Worm (Caenorhabditis elegans): Measurements from ENCODE around the gene R07B7.8.

R07B7.8 gene

DNA sequence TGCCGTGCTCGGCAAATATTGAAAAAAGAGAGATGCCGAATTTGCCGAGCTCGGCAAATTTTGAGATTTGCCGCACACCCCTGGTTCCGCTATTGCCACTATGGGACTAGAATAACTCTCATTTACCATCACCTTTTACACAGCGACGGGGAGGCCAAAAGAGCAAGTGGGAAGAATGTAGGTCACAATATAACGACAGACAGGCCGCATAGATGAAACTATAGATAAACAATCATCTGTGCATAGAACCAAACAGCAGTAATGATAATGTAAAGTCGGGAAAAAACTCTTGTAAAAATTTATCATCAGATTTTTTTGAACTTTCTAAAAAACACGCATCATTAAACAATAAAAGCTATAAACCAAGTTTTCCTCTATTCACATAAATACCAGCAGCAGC lies 15.7 kb downstream of the R07B7.8 start, which contains the start of gene kmo-2:
Gene kmo-2, minus strand, starts transcription at position 101 of the 400 bp plus-strand sequence.
- TF ChIP-seq nhr-23 (tag; optimal IDR thresholded peaks at IDR 0.05) (no peak), aly-2 (tag; optimal IDR thresholded peaks at IDR 0.05) (no peak), egl-27 (tag; optimal IDR thresholded peaks at IDR 0.05) (no peak), ceh-82 (tag; optimal IDR thresholded peaks at IDR 0.05) (no peak), fkh-2 (tag; optimal IDR thresholded peaks at IDR 0.05) (no peak), fos-1 (tag; optimal IDR thresholded peaks at IDR 0.05) (no peak), nhr-12 (tag; optimal IDR thresholded peaks at IDR 0.05) (no peak), ama-1 (optimal IDR thresholded peaks at IDR 0.05) (no peak), nfya-1 (tag; optimal IDR thresholded peaks at IDR 0.05; ENCODE audit: insufficient read depth) (no peak), jun-1 (tag; optimal IDR thresholded peaks at IDR 0.05) (no peak), ztf-11 (tag; optimal IDR thresholded peaks at IDR 0.05) (no peak), pha-4 (tag; optimal IDR thresholded peaks at IDR 0.05) (no peak), daf-12 (tag; optimal IDR thresholded peaks at IDR 0.05) (no peak), mdl-1 (tag; optimal IDR thresholded peaks at IDR 0.05) (no peak), nhr-11 (tag; optimal IDR thresholded peaks at IDR 0.05) (no peak)

- TF ChIP-seq egl-5 (tag; optimal IDR thresholded peaks at IDR 0.05): no peak
- TF ChIP-seq lsy-12 (tag; optimal IDR thresholded peaks at IDR 0.05): no peak
- peak; percentile 5 for TF ChIP-seq lin-15B (tag; optimal IDR thresholded peaks at IDR 0.05)
- peak; percentile 5 for TF ChIP-seq nfya-1 (tag; optimal IDR thresholded peaks at IDR 0.05; ENCODE audit: insufficient read depth)
Observed at ce11 chrV:12065859-12066258, 18.3 kb downstream of the R07B7.8 start.

ce11 chrV:12065369-12065768 lies 18.7 kb downstream of the R07B7.8 start, which contains the start of gene pqn-53:
Gene pqn-53, minus strand, starts transcription at chrV:12065391.
- TF ChIP-seq fkh-2 (tag; optimal IDR thresholded peaks at IDR 0.05) (no peak), ceh-28 (tag; optimal IDR thresholded peaks at IDR 0.05) (peak; percentile 63), nhr-237 (tag; optimal IDR thresholded peaks at IDR 0.05) (no peak), snpc-4 (tag; optimal IDR thresholded peaks at IDR 0.05) (peak; percentile 37), ceh-16 (tag; optimal IDR thresholded peaks at IDR 0.05) (no peak), egl-5 (tag; optimal IDR thresholded peaks at IDR 0.05) (no peak), pqm-1 (tag; optimal IDR thresholded peaks at IDR 0.05) (no peak), aly-2 (tag; optimal IDR thresholded peaks at IDR 0.05) (no peak), elt-2 (tag; optimal IDR thresholded peaks at IDR 0.05) (peak; percentile 7), sea-2 (GFP tag; optimal IDR thresholded peaks at IDR 0.05) (no peak), fos-1 (tag; optimal IDR thresholded peaks at IDR 0.05) (no peak), pha-4 (tag; optimal IDR thresholded peaks at IDR 0.05) (peak; percentile 22), lin-15B (tag; optimal IDR thresholded peaks at IDR 0.05) (no peak), ama-1 (optimal IDR thresholded peaks at IDR 0.05) (peak; percentile 28), mdl-1 (tag; optimal IDR thresholded peaks at IDR 0.05) (no peak), nhr-25 (tag; optimal IDR thresholded peaks at IDR 0.05) (peak; percentile 29), lsy-12 (tag; optimal IDR thresholded peaks at IDR 0.05) (no peak), elt-3 (tag; optimal IDR thresholded peaks at IDR 0.05) (no peak), nhr-76 (tag; optimal IDR thresholded peaks at IDR 0.05) (no peak), nhr-67 (tag; optimal IDR thresholded peaks at IDR 0.05) (no peak), nfya-1 (tag; optimal IDR thresholded peaks at IDR 0.05; ENCODE audit: insufficient read depth) (peak; percentile 46), lin-39 (tag; optimal IDR thresholded peaks at IDR 0.05) (peak; percentile 31)

ce11 chrV:12063036-12063435 lies 21.1 kb downstream of the R07B7.8 start, which contains the start of gene clh-6:
Gene clh-6, minus strand, starts transcription at chrV:12063368.
- TF ChIP-seq ama-1 (optimal IDR thresholded peaks at IDR 0.05) (peak; percentile 85), pha-4 (tag; optimal IDR thresholded peaks at IDR 0.05) (peak; percentile 10), nhr-25 (tag; optimal IDR thresholded peaks at IDR 0.05) (peak; percentile 4), mdl-1 (tag; optimal IDR thresholded peaks at IDR 0.05) (no peak), elt-2 (tag; optimal IDR thresholded peaks at IDR 0.05) (peak; percentile 9)

DNA sequence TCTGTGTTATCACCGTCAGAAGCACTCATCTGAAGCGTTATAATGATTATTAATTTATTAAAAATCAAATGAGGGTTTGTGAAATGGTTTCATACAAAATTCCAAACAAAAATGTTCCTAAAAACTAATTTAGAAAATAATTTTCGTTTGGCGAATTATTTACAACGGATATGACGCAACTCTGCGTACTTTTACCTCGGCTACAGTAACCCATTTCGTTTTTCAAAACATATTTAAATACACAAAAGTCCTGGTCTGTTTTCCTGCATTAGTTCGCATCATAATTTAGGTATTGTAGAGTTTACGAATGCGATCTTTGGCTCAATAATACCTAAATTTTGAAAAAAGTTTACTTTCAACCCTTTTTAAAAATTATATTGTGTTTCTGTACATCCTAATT lies 24.4 kb downstream of the R07B7.8 start, which contains the start of gene R07B7.2:
Gene R07B7.2, minus strand, starts transcription at position 35 of the 400 bp plus-strand sequence.
- TF ChIP-seq fos-1 (tag; optimal IDR thresholded peaks at IDR 0.05): no peak
- TF ChIP-seq ztf-11 (tag; optimal IDR thresholded peaks at IDR 0.05): no peak

DNA sequence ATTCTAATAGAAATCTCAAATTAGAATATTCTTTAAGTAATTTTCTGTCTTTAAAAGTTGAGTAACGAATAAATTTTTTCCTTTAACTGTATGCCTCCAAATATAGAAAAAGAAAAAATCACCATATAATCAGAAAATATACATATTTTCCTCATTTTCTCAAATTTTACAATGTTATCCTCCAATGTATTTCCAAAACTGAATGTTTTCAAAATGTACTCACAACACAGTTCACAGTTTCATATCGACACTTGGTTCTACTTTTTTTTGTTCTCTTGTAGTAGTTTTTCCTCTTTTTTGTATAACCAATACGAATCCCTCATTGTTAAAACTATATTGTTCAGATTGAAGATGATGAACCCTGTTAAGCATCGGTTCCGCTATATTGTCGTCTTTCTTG lies 30.5 kb downstream of the R07B7.8 start, which contains the start of gene F10C2.7:
Gene F10C2.7, plus strand, starts transcription at position 301 of the 400 bp plus-strand sequence.
- no peak for TF ChIP-seq ztf-4 (tag; optimal IDR thresholded peaks at IDR 0.05)
- TF ChIP-seq eor-1 (tag; optimal IDR thresholded peaks at IDR 0.05): no peak
- TF ChIP-seq aly-2 (tag; optimal IDR thresholded peaks at IDR 0.05): no peak
- TF ChIP-seq sea-2 (GFP tag; optimal IDR thresholded peaks at IDR 0.05): no peak

Measured in whole organism, L3 larva.